Fruit fly (Drosophila melanogaster): ENCODE measurements around the gene Cdep.

DNA sequence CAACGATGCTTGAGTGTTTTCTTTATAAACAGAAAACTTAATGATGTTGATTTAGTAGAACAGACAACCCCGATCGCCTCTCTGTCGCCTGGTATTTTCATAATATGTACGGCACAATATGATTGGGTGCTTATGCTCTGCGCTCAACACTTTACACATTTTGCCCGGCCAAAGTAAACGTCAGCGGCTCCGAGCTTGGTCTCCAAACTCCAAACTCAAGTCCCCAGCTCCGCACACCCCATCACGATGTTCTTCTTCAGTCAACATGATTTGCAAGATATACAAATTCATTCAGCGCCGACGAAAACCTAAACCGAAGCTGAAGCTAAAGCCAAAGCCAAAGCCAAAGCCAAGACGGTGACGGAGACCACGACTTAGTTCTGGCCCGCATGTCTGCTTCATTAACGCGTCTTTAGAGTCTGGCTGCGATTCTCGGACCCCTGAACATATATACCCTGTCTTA lies 65.0 kb downstream of the Cdep start:
- TF ChIP-seq CG8478 (optimal IDR thresholded peaks at IDR 0.05), result no peak
- TF ChIP-seq CTCF (optimal IDR thresholded peaks at IDR 0.05), result no peak
